Worm (Caenorhabditis elegans): Measurements from ENCODE around the gene idpb-5.

Gene idpb-5

ce11 chrV:11823978-11824377, 15.3 kb upstream of the idpb-5 start:
- TF ChIP-seq klf-2 (GFP tag; conservative IDR thresholded peaks at IDR 0.05) (no peak), cog-1 (tag; optimal IDR thresholded peaks at IDR 0.05) (no peak), ztf-23 (GFP tag; IDR thresholded peaks at IDR 0.05) (no peak), tab-1 (GFP tag; IDR thresholded peaks at IDR 0.05) (no peak), flt-1 (GFP tag; IDR thresholded peaks at IDR 0.05) (no peak)

- TF ChIP-seq klf-2 (GFP tag; conservative IDR thresholded peaks at IDR 0.05), result no peak
- no peak for TF ChIP-seq flt-1 (GFP tag; IDR thresholded peaks at IDR 0.05)
- TF ChIP-seq T22C8.4 (GFP tag; IDR thresholded peaks at IDR 0.05), result no peak
- no peak for TF ChIP-seq ztf-29 (GFP tag; IDR thresholded peaks at IDR 0.05)
- TF ChIP-seq ztf-23 (GFP tag; IDR thresholded peaks at IDR 0.05), result no peak
- TF ChIP-seq ref-1 (GFP tag; conservative IDR thresholded peaks at IDR 0.05), result no peak
- TF ChIP-seq tab-1 (GFP tag; IDR thresholded peaks at IDR 0.05), result no peak
- TF ChIP-seq med-1 (GFP tag; optimal IDR thresholded peaks at IDR 0.05; ENCODE audit: insufficient read depth), result no peak
Observed at ce11 chrV:11825662-11826061, 13.7 kb upstream of the idpb-5 start, which contains the start of gene D2023.4. Gene D2023.4 (minus strand): TSS chrV:11825762.

ce11 chrV:11826967-11827366, 12.4 kb upstream of the idpb-5 start, which contains the start of the genes mpst-1 and D2023.6:
Gene mpst-1 (minus strand): TSS chrV:11827067.
Gene D2023.6 (plus strand): TSS chrV:11827354.
- TF ChIP-seq ztf-29 (GFP tag; IDR thresholded peaks at IDR 0.05) (no peak), tab-1 (GFP tag; IDR thresholded peaks at IDR 0.05) (no peak), ref-1 (GFP tag; conservative IDR thresholded peaks at IDR 0.05) (no peak), klf-2 (GFP tag; conservative IDR thresholded peaks at IDR 0.05) (no peak), T22C8.4 (GFP tag; IDR thresholded peaks at IDR 0.05) (no peak), flt-1 (GFP tag; IDR thresholded peaks at IDR 0.05) (no peak)

ce11 chrV:11829282-11829681, 10.0 kb upstream of the idpb-5 start, which contains the start of gene col-158:
Gene col-158 (plus strand): TSS chrV:11829582.
- TF ChIP-seq ztf-23 (GFP tag; IDR thresholded peaks at IDR 0.05), result no peak
- no peak for TF ChIP-seq cog-1 (tag; optimal IDR thresholded peaks at IDR 0.05)
- no peak for TF ChIP-seq klf-2 (GFP tag; conservative IDR thresholded peaks at IDR 0.05)
- no peak for TF ChIP-seq flt-1 (GFP tag; IDR thresholded peaks at IDR 0.05)
- TF ChIP-seq ref-1 (GFP tag; conservative IDR thresholded peaks at IDR 0.05), result no peak
- TF ChIP-seq med-1 (GFP tag; optimal IDR thresholded peaks at IDR 0.05; ENCODE audit: insufficient read depth), result no peak
- TF ChIP-seq ztf-29 (GFP tag; IDR thresholded peaks at IDR 0.05), result no peak
- no peak for TF ChIP-seq T22C8.4 (GFP tag; IDR thresholded peaks at IDR 0.05)
- no peak for TF ChIP-seq tab-1 (GFP tag; IDR thresholded peaks at IDR 0.05)

- TF ChIP-seq med-1 (GFP tag; optimal IDR thresholded peaks at IDR 0.05; ENCODE audit: insufficient read depth), result no peak
Observed at ce11 chrV:11833319-11833718, 6.0 kb upstream of the idpb-5 start, which contains the start of gene pho-8. Gene pho-8 (plus strand): TSS chrV:11833619.

ce11 chrV:11836073-11836472, 3.2 kb upstream of the idpb-5 start, which contains the start of gene R13H4.2:
Gene R13H4.2 (plus strand): TSS chrV:11836391.
- no peak for TF ChIP-seq flt-1 (GFP tag; IDR thresholded peaks at IDR 0.05)
- no peak for TF ChIP-seq cog-1 (tag; optimal IDR thresholded peaks at IDR 0.05)
- TF ChIP-seq ref-1 (GFP tag; conservative IDR thresholded peaks at IDR 0.05), result no peak
- no peak for TF ChIP-seq ztf-29 (GFP tag; IDR thresholded peaks at IDR 0.05)
- TF ChIP-seq tab-1 (GFP tag; IDR thresholded peaks at IDR 0.05), result no peak
- TF ChIP-seq ztf-23 (GFP tag; IDR thresholded peaks at IDR 0.05), result no peak
- TF ChIP-seq klf-2 (GFP tag; conservative IDR thresholded peaks at IDR 0.05), result no peak
- no peak for TF ChIP-seq med-1 (GFP tag; optimal IDR thresholded peaks at IDR 0.05; ENCODE audit: insufficient read depth)
- no peak for TF ChIP-seq T22C8.4 (GFP tag; IDR thresholded peaks at IDR 0.05)

- TF ChIP-seq cog-1 (tag; optimal IDR thresholded peaks at IDR 0.05) (no peak), ztf-29 (GFP tag; IDR thresholded peaks at IDR 0.05) (no peak), tab-1 (GFP tag; IDR thresholded peaks at IDR 0.05) (no peak), klf-2 (GFP tag; conservative IDR thresholded peaks at IDR 0.05) (no peak), T22C8.4 (GFP tag; IDR thresholded peaks at IDR 0.05) (no peak), med-1 (GFP tag; optimal IDR thresholded peaks at IDR 0.05; ENCODE audit: insufficient read depth) (no peak), ref-1 (GFP tag; conservative IDR thresholded peaks at IDR 0.05) (no peak), ztf-23 (GFP tag; IDR thresholded peaks at IDR 0.05) (no peak), flt-1 (GFP tag; IDR thresholded peaks at IDR 0.05) (no peak)
Observed at ce11 chrV:11843678-11844366, 4.5 kb downstream of the idpb-5 start, which contains the start of gene nphp-4. Gene nphp-4 (minus strand): TSS chrV:11843728.

ce11 chrV:11844828-11845227, 5.5 kb downstream of the idpb-5 start:
- TF ChIP-seq tab-1 (GFP tag; IDR thresholded peaks at IDR 0.05), result peak; percentile 68; the same call in 1 of the 2 replicates
- peak; percentile 48 for TF ChIP-seq cog-1 (tag; optimal IDR thresholded peaks at IDR 0.05)
- no peak for TF ChIP-seq ztf-29 (GFP tag; IDR thresholded peaks at IDR 0.05)

- TF ChIP-seq cog-1 (tag; optimal IDR thresholded peaks at IDR 0.05) (no peak), flt-1 (GFP tag; IDR thresholded peaks at IDR 0.05) (no peak), tab-1 (GFP tag; IDR thresholded peaks at IDR 0.05) (no peak), klf-2 (GFP tag; conservative IDR thresholded peaks at IDR 0.05) (no peak), ztf-29 (GFP tag; IDR thresholded peaks at IDR 0.05) (no peak), T22C8.4 (GFP tag; IDR thresholded peaks at IDR 0.05) (no peak), ref-1 (GFP tag; conservative IDR thresholded peaks at IDR 0.05) (no peak), med-1 (GFP tag; optimal IDR thresholded peaks at IDR 0.05; ENCODE audit: insufficient read depth) (no peak), ztf-23 (GFP tag; IDR thresholded peaks at IDR 0.05) (no peak)
Observed at ce11 chrV:11845492-11845891, 6.2 kb downstream of the idpb-5 start, which contains the start of gene hmp-1. Gene hmp-1 (plus strand): TSS chrV:11845871.

- TF ChIP-seq med-1 (GFP tag; optimal IDR thresholded peaks at IDR 0.05; ENCODE audit: insufficient read depth) (no peak), cog-1 (tag; optimal IDR thresholded peaks at IDR 0.05) (no peak), T22C8.4 (GFP tag; IDR thresholded peaks at IDR 0.05) (no peak), ztf-29 (GFP tag; IDR thresholded peaks at IDR 0.05) (no peak), klf-2 (GFP tag; conservative IDR thresholded peaks at IDR 0.05) (no peak), tab-1 (GFP tag; IDR thresholded peaks at IDR 0.05) (no peak), flt-1 (GFP tag; IDR thresholded peaks at IDR 0.05) (no peak)
Observed at ce11 chrV:11846969-11847368, 7.6 kb downstream of the idpb-5 start.

All from whole organism, midembryonic.